Worm (Caenorhabditis elegans): ENCODE data around the gene R05H10.7.

DNA sequence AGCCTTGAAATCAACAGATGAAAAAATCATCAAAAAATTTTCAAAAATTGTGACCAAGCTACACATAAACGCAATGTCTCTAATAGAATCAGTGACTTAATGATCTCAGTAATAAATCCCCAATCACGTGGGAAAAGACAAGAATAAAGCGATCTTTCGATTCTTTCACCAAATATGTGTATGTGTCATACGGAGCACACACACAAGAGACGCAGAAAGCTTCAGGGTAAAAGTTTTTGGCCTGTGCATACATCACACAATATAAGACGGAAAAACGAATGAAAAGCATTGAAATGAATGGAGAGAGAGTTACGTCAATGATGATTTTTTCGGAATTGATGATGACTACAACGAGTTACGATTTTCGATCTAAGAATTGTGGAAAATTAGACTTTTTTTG, 34.9 kb upstream of the R05H10.7 start:
- TF ChIP-seq unc-39 (tag; optimal IDR thresholded peaks at IDR 0.05) (no peak), unc-62 (GFP tag; optimal IDR thresholded peaks at IDR 0.05) (no peak), snpc-4 (tag; optimal IDR thresholded peaks at IDR 0.05) (no peak), nhr-12 (tag; optimal IDR thresholded peaks at IDR 0.05) (no peak), nhr-28 (tag; optimal IDR thresholded peaks at IDR 0.05) (no peak), elt-1 (tag; optimal IDR thresholded peaks at IDR 0.05; ENCODE audit: borderline replicate concordance, insufficient read depth) (no peak), ces-1 (GFP tag; optimal IDR thresholded peaks at IDR 0.05) (no peak), nhr-237 (tag; optimal IDR thresholded peaks at IDR 0.05) (no peak), mls-2 (tag; optimal IDR thresholded peaks at IDR 0.05) (no peak), ceh-83 (GFP tag; optimal IDR thresholded peaks at IDR 0.05) (no peak), blmp-1 (tag; optimal IDR thresholded peaks at IDR 0.05) (no peak), unc-120 (tag; optimal IDR thresholded peaks at IDR 0.05; ENCODE audit: poor library complexity, severe bottlenecking) (no peak), sptf-1 (tag; optimal IDR thresholded peaks at IDR 0.05) (no peak)

Data from whole organism, mixed stage, embryonic.